Fruit fly (Drosophila melanogaster) whole organism, wandering third instar larva: ENCODE measurements around the gene CG32847.

Source experiments
- CrebA ChIP-seq: fragments of 200-800 bp; sonication (Bioruptor generic); optimal IDR thresholded peaks from 2 replicates; lab custom pipeline; 2016; ENCODE audit warnings: missing biosample characterization, mild to moderate bottlenecking, missing genetic modification characterization, borderline replicate concordance
- Myc ChIP-seq: fragments of >200 bp; optimal IDR thresholded peaks from 2 replicates; lab custom pipeline; 2017
- Vsx2 ChIP-seq: fragments of 200-300, 225-300 bp; sonication (Bioruptor generic); optimal IDR thresholded peaks from 2 replicates; lab custom pipeline; 2018; ENCODE audit warnings: missing biosample characterization, missing genetic modification characterization; ENCODE audit not compliant: partially characterized antibody
- dl ChIP-seq, 2 experiments: fragments of 175-275, 200-275 bp in 1 of 2; fragments of 200-275 bp in 1 of 2; sonication (Bioruptor generic); optimal IDR thresholded peaks; lab custom pipeline; 2018; ENCODE audit warnings: mild to moderate bottlenecking in 2 of 2, missing biosample characterization in 2 of 2, missing genetic modification characterization in 2 of 2, moderate library complexity in 2 of 2; ENCODE audit not compliant: partially characterized antibody in 2 of 2, insufficient read depth in 1 of 2
- psq ChIP-seq: fragments of 200-800 bp; sonication (Bioruptor generic); optimal IDR thresholded peaks from 3 replicates; lab custom pipeline; 2017; ENCODE audit warnings: missing biosample characterization, mild to moderate bottlenecking, missing genetic modification characterization, moderate library complexity
- rgr ChIP-seq: fragments of 200-800 bp; sonication (Bioruptor generic); optimal IDR thresholded peaks from 3 replicates; lab custom pipeline; 2016; ENCODE audit warnings: missing biosample characterization, mild to moderate bottlenecking, missing genetic modification characterization

dm6 chr3L:15088285-15088684 is 33.1 kb upstream of the CG32847 start:
- TF ChIP-seq Vsx2 (no peak), CrebA (no peak), rgr (GFP tag; lab: Kevin White, UChicago) (no peak), Myc (lab: Kevin White, UChicago) (no peak), dl (GFP tag; optimal IDR thresholded peaks at IDR 0.05; lab: Kevin White, UChicago; ENCODE audit: insufficient read depth in 1 of 2, partially characterized antibody in 2 of 2) (no peak), psq (no peak)
